Worm (Caenorhabditis elegans) whole organism, young adult: ENCODE measurements around the gene F59A6.4.

ENCODE experiments used
- hlh-26 ChIP-seq: fragments of 200-800 bp; sonication (Bioruptor generic); conservative IDR thresholded peaks from 2 replicates; pipeline ENCODE4 v1.3.6; 2022; ENCODE audit warnings: missing genetic modification reagents, missing genetic modification characterization, missing compliant biosample characterization
- hsf-1 ChIP-seq: fragments of 200-800 bp; sonication (Bioruptor generic); IDR thresholded peaks from 2 replicates; pipeline ENCODE4 v1.3.6; 2022; ENCODE audit warnings: missing genetic modification reagents, missing genetic modification characterization, missing compliant biosample characterization

ce11 chrII:4987257-4987656, 17.6 kb upstream of the F59A6.4 start:
- TF ChIP-seq hlh-26 (GFP tag; lab: Robert Waterston, UW) (no peak), hsf-1 (GFP tag; lab: Robert Waterston, UW) (no peak)
